Fruit fly (Drosophila melanogaster) whole organism, embryonic: ENCODE results near the gene CG1951.
A peak's percentile ranks its signal among the peaks of the same experiment; 100 is the strongest.

Experiments
- C15 ChIP-seq: fragments of 200-800 bp; sonication (Bioruptor generic); IDR thresholded peaks from 3 replicates; pipeline ENCODE4 v1.3.6; 2022; ENCODE audit warnings: missing biosample characterization, missing genetic modification characterization
- CG10431 ChIP-seq: fragments of 200-800 bp; sonication (Bioruptor generic); optimal IDR thresholded peaks from 3 replicates; lab custom pipeline; 2018; ENCODE audit warnings: missing biosample characterization, mild to moderate bottlenecking, missing genetic modification characterization
- CG10654 ChIP-seq: fragments of 200-800 bp; sonication (Bioruptor generic); optimal IDR thresholded peaks from 2 replicates; lab custom pipeline; 2016; ENCODE audit warnings: missing biosample characterization, missing genetic modification characterization
- CG12659 ChIP-seq: fragments of 200-800 bp; sonication (Bioruptor generic); optimal IDR thresholded peaks from 3 replicates; lab custom pipeline; 2017; ENCODE audit warnings: mild to moderate bottlenecking, missing biosample characterization, missing genetic modification reagents, missing genetic modification characterization
- CG12942 ChIP-seq: fragments of 200-800 bp; sonication (Bioruptor generic); optimal IDR thresholded peaks from 3 replicates; lab custom pipeline; 2016; ENCODE audit warnings: missing biosample characterization, missing genetic modification characterization
- CG14667 ChIP-seq: fragments of 200-800 bp; sonication (Bioruptor generic); IDR thresholded peaks from 2 replicates; pipeline ENCODE4 v1.3.6; 2022; ENCODE audit warnings: missing biosample characterization, missing genetic modification characterization
- CG15073 ChIP-seq: fragments of 200-800 bp; sonication (Bioruptor generic); optimal IDR thresholded peaks from 2 replicates; lab custom pipeline; 2016; ENCODE audit warnings: missing biosample characterization, missing genetic modification characterization
- CG1602 ChIP-seq: fragments of 200-800 bp; sonication (Bioruptor generic); optimal IDR thresholded peaks from 3 replicates; lab custom pipeline; 2016; ENCODE audit warnings: missing biosample characterization, missing genetic modification characterization
- CG16779 ChIP-seq: fragments of 200-800 bp; sonication (Bioruptor generic); IDR thresholded peaks from 2 replicates; pipeline ENCODE4 v1.3.6; 2022; ENCODE audit warnings: missing biosample characterization, missing genetic modification characterization
- CG16863 ChIP-seq: fragments of 200-800 bp; sonication (Bioruptor generic); optimal IDR thresholded peaks from 3 replicates; lab custom pipeline; 2016; ENCODE audit warnings: missing biosample characterization, missing genetic modification characterization
- CG18599 ChIP-seq: fragments of 200-800 bp; sonication (Bioruptor generic); optimal IDR thresholded peaks from 3 replicates; lab custom pipeline; 2017; ENCODE audit warnings: missing biosample characterization, missing genetic modification characterization, mild to moderate bottlenecking, moderate library complexity, missing genetic modification reagents
- CG18619 ChIP-seq: fragments of 200-800 bp; sonication (Bioruptor generic); optimal IDR thresholded peaks from 3 replicates; lab custom pipeline; 2017; ENCODE audit warnings: missing biosample characterization, mild to moderate bottlenecking, missing genetic modification characterization
- CG18764 ChIP-seq: fragments of 200-800 bp; sonication (Bioruptor generic); optimal IDR thresholded peaks from 3 replicates; lab custom pipeline; 2016; ENCODE audit warnings: missing biosample characterization, missing genetic modification characterization
- CG2712 ChIP-seq: fragments of 200-800 bp; optimal IDR thresholded peaks from 3 replicates; lab custom pipeline; 2019; ENCODE audit warnings: missing biosample characterization, mild to moderate bottlenecking, missing genetic modification characterization, moderate library complexity
- CG30403 ChIP-seq: fragments of 200-800 bp; sonication (Bioruptor generic); optimal IDR thresholded peaks from 3 replicates; lab custom pipeline; 2016; ENCODE audit warnings: missing biosample characterization, missing genetic modification characterization
- CG4707 ChIP-seq: fragments of 200-800 bp; sonication (Bioruptor generic); optimal IDR thresholded peaks from 2 replicates; lab custom pipeline; 2018; ENCODE audit warnings: missing biosample characterization, mild to moderate bottlenecking, missing genetic modification characterization, moderate library complexity
- CG4854 ChIP-seq: fragments of 200-800 bp; sonication (Bioruptor generic); optimal IDR thresholded peaks from 2 replicates; lab custom pipeline; 2016; ENCODE audit warnings: missing biosample characterization, missing genetic modification characterization, inconsistent platforms
- CG8281 ChIP-seq: fragments of 200-800 bp; sonication (Bioruptor generic); optimal IDR thresholded peaks from 2 replicates; lab custom pipeline; 2018; ENCODE audit warnings: missing biosample characterization, mild to moderate bottlenecking, missing genetic modification characterization, moderate library complexity
- CG9817 ChIP-seq: fragments of 200-800 bp; sonication (Bioruptor generic); optimal IDR thresholded peaks from 2 replicates; lab custom pipeline; 2018; ENCODE audit warnings: missing biosample characterization, mild to moderate bottlenecking, missing genetic modification characterization, moderate library complexity
- D ChIP-seq, 2 experiments: fragments of 200-800 bp in 1 of 2; fragments of >200 bp in 1 of 2; sonication (Bioruptor generic) in 1 of 2; optimal IDR thresholded peaks; 2 replicates in 1 of 2; 3 replicates in 1 of 2; lab custom pipeline; 2017; ENCODE audit warnings: mild to moderate bottlenecking in 1 of 2, missing biosample characterization in 1 of 2, missing genetic modification characterization in 1 of 2, missing genetic modification reagents in 1 of 2
- HLH4C ChIP-seq: fragments of 200-800 bp; sonication (Bioruptor generic); IDR thresholded peaks from 3 replicates; pipeline ENCODE4 v1.3.6; 2022; ENCODE audit warnings: missing biosample characterization, missing genetic modification characterization; ENCODE audit not compliant: partially characterized antibody
- Hand ChIP-seq: fragments of 200-800 bp; sonication (Bioruptor generic); optimal IDR thresholded peaks from 2 replicates; lab custom pipeline; 2017; ENCODE audit warnings: mild to moderate bottlenecking, missing biosample characterization, missing genetic modification reagents, missing genetic modification characterization
- Optix ChIP-seq: fragments of 200-800 bp; sonication (Bioruptor generic); IDR thresholded peaks from 3 replicates; pipeline ENCODE4 v1.3.6; 2022; ENCODE audit warnings: missing biosample characterization, missing genetic modification characterization
- Rx ChIP-seq: fragments of 200-800 bp; sonication (Bioruptor generic); IDR thresholded peaks from 2 replicates; pipeline ENCODE4 v1.3.6; 2022; ENCODE audit warnings: missing biosample characterization, missing genetic modification characterization
- Scr ChIP-seq: fragments of 200-800 bp; sonication (Bioruptor generic); IDR thresholded peaks from 2 replicates; pipeline ENCODE4 v1.3.6; 2022; ENCODE audit warnings: missing biosample characterization, missing genetic modification characterization; ENCODE audit not compliant: partially characterized antibody
- Sin3A ChIP-seq: fragments of >200 bp; optimal IDR thresholded peaks from 2 replicates; lab custom pipeline; 2018
- YL-1 ChIP-seq: fragments of 200-800 bp; sonication (Bioruptor generic); optimal IDR thresholded peaks from 3 replicates; lab custom pipeline; 2017; ENCODE audit warnings: missing biosample characterization, mild to moderate bottlenecking, missing genetic modification characterization
- ash1 ChIP-seq: fragments of 200-800 bp; sonication (Bioruptor generic); optimal IDR thresholded peaks from 2 replicates; lab custom pipeline; 2018; ENCODE audit warnings: missing biosample characterization, mild to moderate bottlenecking, missing genetic modification characterization
- crp ChIP-seq, 2 experiments: fragments of 200-800 bp; sonication (Bioruptor generic); optimal IDR thresholded peaks; 2 replicates in 1 of 2; 3 replicates in 1 of 2; lab custom pipeline; 2017; ENCODE audit warnings: missing biosample characterization in 2 of 2, missing genetic modification characterization in 2 of 2, mild to moderate bottlenecking in 1 of 2, moderate library complexity in 1 of 2
- dan ChIP-seq: fragments of 200-800 bp; sonication (Bioruptor generic); IDR thresholded peaks from 2 replicates; pipeline ENCODE4 v1.3.6; 2022; ENCODE audit warnings: missing biosample characterization, missing genetic modification characterization
- dmrt11E ChIP-seq: fragments of 200-800 bp; sonication (Bioruptor generic); optimal IDR thresholded peaks from 3 replicates; lab custom pipeline; 2018; ENCODE audit warnings: missing biosample characterization, mild to moderate bottlenecking, missing genetic modification characterization, moderate library complexity
- eve ChIP-seq, 2 experiments: fragments of >200 bp; optimal IDR thresholded peaks; 2 replicates each; lab custom pipeline; 2017; ENCODE audit warnings: missing biosample characterization in 2 of 2, missing genetic modification characterization in 2 of 2
- fd64A ChIP-seq: fragments of 200-800 bp; sonication (Bioruptor generic); optimal IDR thresholded peaks from 3 replicates; lab custom pipeline; 2018; ENCODE audit warnings: missing biosample characterization, mild to moderate bottlenecking, missing genetic modification characterization
- insv ChIP-seq, 2 experiments: fragments of 200-800 bp; sonication (Bioruptor generic); optimal IDR thresholded peaks; 3 replicates each; lab custom pipeline; 2016 to 2018; ENCODE audit warnings: missing biosample characterization in 2 of 2, missing genetic modification characterization in 2 of 2
- inv ChIP-seq: fragments of 200-800 bp; sonication (Bioruptor generic); IDR thresholded peaks from 2 replicates; pipeline ENCODE4 v1.3.6; 2022; ENCODE audit warnings: missing biosample characterization, missing genetic modification characterization; ENCODE audit not compliant: partially characterized antibody
- onecut ChIP-seq: fragments of 200-800 bp; sonication (Bioruptor generic); IDR thresholded peaks from 2 replicates; pipeline ENCODE4 v1.3.6; 2022; ENCODE audit warnings: missing biosample characterization, missing genetic modification characterization
- pan ChIP-seq, 4 experiments: fragments of >200 bp in 3 of 4; fragments of 200-800 bp in 1 of 4; sonication (Bioruptor generic) in 1 of 4; optimal IDR thresholded peaks in 3 of 4; IDR thresholded peaks in 1 of 4; 2 replicates each; pipeline versions ENCODE4 v1.3.6 to Lab custom; 2017 to 2022; ENCODE audit warnings: missing biosample characterization in 2 of 4, missing genetic modification characterization in 2 of 4, mixed read lengths in 1 of 4
- pita ChIP-seq: fragments of 200-800 bp; sonication (Bioruptor generic); optimal IDR thresholded peaks from 2 replicates; lab custom pipeline; 2017; ENCODE audit warnings: missing biosample characterization, mild to moderate bottlenecking, missing genetic modification characterization
- pnt ChIP-seq: fragments of 200-800 bp; sonication (Bioruptor generic); optimal IDR thresholded peaks from 3 replicates; lab custom pipeline; 2016; ENCODE audit warnings: missing biosample characterization, missing genetic modification characterization
- repo ChIP-seq: fragments of 200-800 bp; sonication (Bioruptor generic); optimal IDR thresholded peaks from 2 replicates; lab custom pipeline; 2016; ENCODE audit warnings: missing biosample characterization, missing genetic modification characterization
- row ChIP-seq: fragments of 200-800 bp; sonication (Bioruptor generic); IDR thresholded peaks from 3 replicates; pipeline ENCODE4 v1.3.6; 2022; ENCODE audit warnings: missing biosample characterization, missing genetic modification characterization
- tap ChIP-seq: fragments of 200-800 bp; optimal IDR thresholded peaks from 3 replicates; lab custom pipeline; 2019; ENCODE audit warnings: missing biosample characterization, mild to moderate bottlenecking, missing genetic modification characterization, moderate library complexity
- tna ChIP-seq: fragments of 200-800 bp; sonication (Bioruptor generic); IDR thresholded peaks from 2 replicates; pipeline ENCODE4 v1.3.6; 2022; ENCODE audit warnings: missing biosample characterization, missing genetic modification characterization; ENCODE audit not compliant: partially characterized antibody
- yki ChIP-seq: fragments of >200 bp; optimal IDR thresholded peaks from 3 replicates; lab custom pipeline; 2018

The CG1951 gene

DNA sequence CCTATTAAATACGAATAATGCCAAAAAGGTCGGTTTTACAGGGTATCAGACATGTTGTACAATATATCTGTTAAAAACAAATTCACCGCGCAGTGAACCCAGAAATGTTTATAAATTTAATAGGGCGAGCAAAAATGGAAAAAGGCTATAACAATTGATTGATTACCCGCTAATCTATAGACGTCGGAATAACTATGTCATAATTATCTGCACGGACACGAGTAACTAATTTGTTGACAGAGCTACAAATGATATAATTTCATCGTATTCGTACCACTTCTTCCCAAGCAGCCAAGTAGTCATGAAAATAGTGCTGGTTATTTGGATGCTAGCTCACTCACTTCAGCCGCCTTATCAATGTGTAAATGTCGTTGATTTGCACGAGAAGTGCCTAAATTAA is 2.4 kb upstream of the CG1951 start, which contains the start of gene CG14518:
Gene CG14518, plus strand, starts transcription at position 301 of the 400 bp plus-strand sequence.
- no peak for TF ChIP-seq CG18764 (GFP tag; lab: Kevin White, UChicago)
- TF ChIP-seq C15 (GFP tag; lab: Robert Waterston, UW) = no peak
- no peak for TF ChIP-seq crp (GFP tag; optimal IDR thresholded peaks at IDR 0.05; lab: Kevin White, UChicago)
- TF ChIP-seq onecut (GFP tag; lab: Robert Waterston, UW) = no peak
- TF ChIP-seq CG2712 (tag; lab: Kevin White, UChicago) = no peak
- TF ChIP-seq CG8281 (tag; lab: Kevin White, UChicago) = no peak
- no peak for TF ChIP-seq fd64A (GFP tag; lab: Kevin White, UChicago)
- TF ChIP-seq CG18599 (GFP tag; lab: Kevin White, UChicago) = no peak
- no peak for TF ChIP-seq Rx (GFP tag; lab: Robert Waterston, UW)
- no peak for TF ChIP-seq CG14667
- no peak for TF ChIP-seq yki (lab: Kevin White, UChicago)
- TF ChIP-seq, all 482 proteins: peak for 0

DNA sequence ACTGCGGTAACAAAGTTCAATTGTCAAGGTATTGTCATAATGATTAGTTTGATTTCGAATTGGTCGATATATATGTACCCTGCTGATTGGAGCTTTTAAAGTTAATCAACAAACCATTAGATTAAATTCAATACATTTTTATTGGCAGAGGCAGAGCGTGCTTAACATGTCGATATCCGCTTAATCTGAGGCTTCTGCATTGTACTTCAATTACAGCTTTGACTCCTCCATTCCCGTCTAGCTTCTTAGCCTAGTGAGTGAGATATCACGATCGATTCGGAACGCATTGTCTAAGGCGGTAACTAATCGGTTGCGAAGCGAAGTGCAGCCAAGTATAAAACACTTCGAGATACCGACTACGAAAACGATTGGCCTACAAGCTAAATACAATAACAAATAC is 5.5 kb downstream of the CG1951 start, which contains the start of gene Ssl2:
Gene Ssl2, minus strand, starts transcription at position 101 of the 400 bp plus-strand sequence.
- no peak for TF ChIP-seq pita (GFP tag; lab: Kevin White, UChicago)
- no peak for TF ChIP-seq eve (GFP tag; optimal IDR thresholded peaks at IDR 0.05; lab: Kevin White, UChicago)
- no peak for TF ChIP-seq tap (tag; lab: Kevin White, UChicago)

DNA sequence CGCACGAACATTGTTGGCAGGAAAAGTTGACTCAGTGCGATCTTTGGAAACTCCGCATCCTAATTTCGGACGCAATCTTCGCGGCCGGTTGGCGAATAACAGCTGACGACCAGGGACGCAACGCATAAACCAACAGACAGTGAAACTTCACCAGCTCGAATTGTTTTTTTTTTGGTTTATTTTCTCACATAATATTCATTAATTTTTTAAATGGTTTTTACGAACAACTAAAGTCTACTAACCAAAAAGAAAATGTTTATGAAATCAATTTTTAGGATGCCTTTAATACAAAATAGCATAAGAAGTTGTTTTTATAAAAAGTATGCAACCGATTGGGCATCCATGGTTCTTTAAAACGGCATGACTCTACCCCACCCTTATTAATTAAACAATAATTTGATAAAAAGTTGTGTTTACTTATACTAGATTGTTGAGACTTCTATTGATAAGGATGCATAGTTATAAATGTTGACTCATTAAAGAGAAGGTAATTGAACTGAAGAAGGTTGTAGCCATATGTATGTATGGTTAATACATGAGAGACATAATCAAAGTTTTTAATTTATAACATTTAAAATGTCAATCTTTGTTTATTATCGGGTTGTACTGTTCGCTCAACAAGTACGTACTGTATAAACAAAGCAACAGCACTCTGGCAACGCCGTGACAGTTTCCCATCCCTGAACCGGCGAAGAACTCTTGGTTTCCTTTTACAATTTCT is 7.0 kb downstream of the CG1951 start, which contains the start of the genes beta4GalNAcTB and Cpsf100:
Gene beta4GalNAcTB, minus strand, starts transcription at position 100 of the 721 bp plus-strand sequence.
Gene Cpsf100, plus strand, starts transcription at position 665 of the 721 bp plus-strand sequence.
- TF ChIP-seq D (optimal IDR thresholded peaks at IDR 0.05; lab: Kevin White, UChicago) (no peak), D (GFP tag; optimal IDR thresholded peaks at IDR 0.05; lab: Kevin White, UChicago) (peak; percentile 70), ash1 (no peak), tna (GFP tag; lab: Robert Waterston, UW) (no peak), repo (GFP tag; lab: Kevin White, UChicago) (no peak), HLH4C (GFP tag; lab: Robert Waterston, UW) (no peak), CG12659 (peak; percentile 84), row (GFP tag; lab: Robert Waterston, UW) (peak; percentile 85), CG16863 (GFP tag; lab: Kevin White, UChicago) (peak; percentile 64), dmrt11E (tag; lab: Kevin White, UChicago) (peak; percentile 72), CG1602 (GFP tag; lab: Kevin White, UChicago) (peak; percentile 72), Scr (GFP tag; lab: Robert Waterston, UW) (no peak), Optix (GFP tag; lab: Robert Waterston, UW) (peak; percentile 32; the same call in 1 of the 3 replicates), pnt (GFP tag; lab: Kevin White, UChicago) (peak; percentile 62), CG18619 (GFP tag; lab: Kevin White, UChicago) (peak; percentile 77), CG16779 (GFP tag; lab: Robert Waterston, UW) (no peak), YL-1 (GFP tag; lab: Kevin White, UChicago) (no peak), pita (GFP tag; lab: Kevin White, UChicago) (no peak), dan (GFP tag; lab: Robert Waterston, UW) (peak; percentile 23; the same call in 1 of the 2 replicates), CG4854 (no peak), inv (no peak), CG10431 (GFP tag; lab: Kevin White, UChicago) (no peak), CG9817 (tag; lab: Kevin White, UChicago) (peak; percentile 61), CG12942 (GFP tag; lab: Kevin White, UChicago) (peak; percentile 66), Hand (GFP tag; lab: Kevin White, UChicago) (no peak), CG10654 (GFP tag; lab: Kevin White, UChicago) (peak; percentile 71), Sin3A (lab: Kevin White, UChicago) (no peak), pan (optimal IDR thresholded peaks at IDR 0.05; lab: Kevin White, UChicago) (no peak), pan (GFP tag; optimal IDR thresholded peaks at IDR 0.05 in 1 of 2, IDR thresholded peaks at IDR 0.05 in 1 of 2) (peak in 1 of 2 experiments; percentile 48), CG15073 (GFP tag; lab: Kevin White, UChicago) (peak; percentile 16), CG4707 (GFP tag; lab: Kevin White, UChicago) (no peak), CG30403 (GFP tag; lab: Kevin White, UChicago) (peak; percentile 92), CG8281 (tag; lab: Kevin White, UChicago) (peak; percentile 37), insv (GFP tag; optimal IDR thresholded peaks at IDR 0.05; lab: Kevin White, UChicago) (peak in 1 of 2 experiments; percentile 34)
